Fruit fly (Drosophila melanogaster) whole organism, embryonic: ENCODE measurements around the gene zye.

ENCODE experiments used
- Abd-B ChIP-seq: fragments of 200-800 bp; sonication (Bioruptor generic); optimal IDR thresholded peaks from 2 replicates; lab custom pipeline; 2018; ENCODE audit warnings: missing biosample characterization, mild to moderate bottlenecking, missing genetic modification characterization, moderate library complexity
- CG13894 ChIP-seq: fragments of 200-800 bp; sonication (Bioruptor generic); optimal IDR thresholded peaks from 3 replicates; lab custom pipeline; 2018; ENCODE audit warnings: missing biosample characterization, mild to moderate bottlenecking, missing genetic modification characterization, moderate library complexity
- CG14860 ChIP-seq: fragments of 200-800 bp; sonication (Bioruptor generic); IDR thresholded peaks from 3 replicates; pipeline ENCODE4 v1.3.6; 2022; ENCODE audit warnings: missing biosample characterization, missing genetic modification characterization; ENCODE audit not compliant: partially characterized antibody
- CG17802 ChIP-seq: fragments of 200-800 bp; sonication (Bioruptor generic); optimal IDR thresholded peaks from 2 replicates; lab custom pipeline; 2018; ENCODE audit warnings: missing biosample characterization, mild to moderate bottlenecking, missing genetic modification characterization, moderate library complexity
- CG17912 ChIP-seq: fragments of 200-800 bp; sonication (Bioruptor generic); optimal IDR thresholded peaks from 2 replicates; lab custom pipeline; 2018; ENCODE audit warnings: missing biosample characterization, mild to moderate bottlenecking, missing genetic modification characterization
- CG18476 ChIP-seq: fragments of 200-800 bp; sonication (Bioruptor generic); optimal IDR thresholded peaks from 2 replicates; lab custom pipeline; 2016; ENCODE audit warnings: missing biosample characterization, mild to moderate bottlenecking, missing genetic modification characterization
- CG31365 ChIP-seq: fragments of 200-800 bp; sonication (Bioruptor generic); optimal IDR thresholded peaks from 2 replicates; lab custom pipeline; 2018; ENCODE audit warnings: missing biosample characterization, mild to moderate bottlenecking, missing genetic modification characterization
- CG31388 ChIP-seq: fragments of 200-800 bp; sonication (Bioruptor generic); optimal IDR thresholded peaks from 2 replicates; lab custom pipeline; 2016; ENCODE audit warnings: missing biosample characterization, missing genetic modification characterization
- CG33213 ChIP-seq: fragments of 200-800 bp; sonication (Bioruptor generic); optimal IDR thresholded peaks from 3 replicates; lab custom pipeline; 2016; ENCODE audit warnings: missing biosample characterization, missing genetic modification characterization
- CG42726 ChIP-seq: fragments of 200-800 bp; sonication (Bioruptor generic); IDR thresholded peaks from 2 replicates; pipeline ENCODE4 v1.3.6; 2022; ENCODE audit warnings: missing biosample characterization, missing genetic modification characterization; ENCODE audit not compliant: partially characterized antibody
- CG4328 ChIP-seq: fragments of 200-800 bp; sonication (Bioruptor generic); optimal IDR thresholded peaks from 3 replicates; lab custom pipeline; 2017; ENCODE audit warnings: missing biosample characterization, missing genetic modification reagents, missing genetic modification characterization
- CG6854 ChIP-seq: fragments of 200-800 bp; sonication (Bioruptor generic); optimal IDR thresholded peaks from 3 replicates; lab custom pipeline; 2017; ENCODE audit warnings: missing biosample characterization, mild to moderate bottlenecking, missing genetic modification characterization
- CG7745 ChIP-seq: fragments of 200-800 bp; sonication (Bioruptor generic); optimal IDR thresholded peaks from 2 replicates; lab custom pipeline; 2018; ENCODE audit warnings: missing biosample characterization, mild to moderate bottlenecking, missing genetic modification characterization, moderate library complexity
- CG7786 ChIP-seq: fragments of 200-800 bp; sonication (Bioruptor generic); optimal IDR thresholded peaks from 2 replicates; lab custom pipeline; 2016; ENCODE audit warnings: missing biosample characterization, missing genetic modification characterization
- CG8089 ChIP-seq: fragments of 200-800 bp; sonication (Bioruptor generic); optimal IDR thresholded peaks from 3 replicates; lab custom pipeline; 2016; ENCODE audit warnings: missing biosample characterization, missing genetic modification characterization
- CHES-1-like ChIP-seq: fragments of 200-800 bp; sonication (Bioruptor generic); optimal IDR thresholded peaks from 2 replicates; lab custom pipeline; 2016; ENCODE audit warnings: missing biosample characterization, missing genetic modification characterization
- Camta ChIP-seq: fragments of 200-800 bp; sonication (Bioruptor generic); optimal IDR thresholded peaks from 2 replicates; lab custom pipeline; 2016; ENCODE audit warnings: missing biosample characterization, missing genetic modification characterization
- E2f2 ChIP-seq: fragments of 200-800 bp; sonication (Bioruptor generic); IDR thresholded peaks from 2 replicates; pipeline ENCODE4 v1.3.6; 2022; ENCODE audit warnings: missing biosample characterization, missing genetic modification characterization
- HmgD ChIP-seq: fragments of 200-800 bp; sonication (Bioruptor generic); optimal IDR thresholded peaks from 3 replicates; lab custom pipeline; 2016; ENCODE audit warnings: missing biosample characterization, missing genetic modification characterization
- Hr3 ChIP-seq: fragments of 200-800 bp; sonication (Bioruptor generic); optimal IDR thresholded peaks from 3 replicates; lab custom pipeline; 2016; ENCODE audit warnings: missing biosample characterization, missing genetic modification characterization
- Oaz ChIP-seq: fragments of 200-800 bp; sonication (Bioruptor generic); IDR thresholded peaks from 2 replicates; pipeline ENCODE4 v1.3.6; 2022; ENCODE audit warnings: missing biosample characterization, missing genetic modification characterization
- Optix ChIP-seq: fragments of 200-800 bp; sonication (Bioruptor generic); IDR thresholded peaks from 3 replicates; pipeline ENCODE4 v1.3.6; 2022; ENCODE audit warnings: missing biosample characterization, missing genetic modification characterization
- Usf ChIP-seq: fragments of 200-800 bp; sonication (Bioruptor generic); optimal IDR thresholded peaks from 2 replicates; lab custom pipeline; 2017; ENCODE audit warnings: missing genotype, missing biosample characterization, missing genetic modification characterization
- ac ChIP-seq: fragments of 200-800 bp; sonication (Bioruptor generic); optimal IDR thresholded peaks from 3 replicates; lab custom pipeline; 2017; ENCODE audit warnings: missing biosample characterization, mild to moderate bottlenecking, missing genetic modification characterization
- ara ChIP-seq: fragments of 200-800 bp; sonication (Bioruptor generic); IDR thresholded peaks from 2 replicates; pipeline ENCODE4 v1.3.6; 2022; ENCODE audit warnings: missing biosample characterization, missing genetic modification characterization
- bab2 ChIP-seq: fragments of 200-800 bp; sonication (Bioruptor generic); optimal IDR thresholded peaks from 2 replicates; lab custom pipeline; 2016; ENCODE audit warnings: missing biosample characterization, missing genetic modification characterization
- cato ChIP-seq: fragments of 200-800 bp; sonication (Bioruptor generic); optimal IDR thresholded peaks from 2 replicates; lab custom pipeline; 2016; ENCODE audit warnings: missing biosample characterization, missing genetic modification characterization, borderline replicate concordance
- crol ChIP-seq: fragments of 200-800 bp; sonication (Bioruptor generic); IDR thresholded peaks from 2 replicates; pipeline ENCODE4 v1.3.6; 2022; ENCODE audit warnings: missing biosample characterization, missing genetic modification characterization
- dysf ChIP-seq: fragments of 200-800 bp; sonication (Bioruptor generic); IDR thresholded peaks from 3 replicates; pipeline ENCODE4 v1.3.6; 2022; ENCODE audit warnings: missing biosample characterization, missing genetic modification characterization
- en ChIP-seq: fragments of 200-800 bp; sonication (Bioruptor generic); optimal IDR thresholded peaks from 2 replicates; lab custom pipeline; 2016; ENCODE audit warnings: missing biosample characterization, missing genetic modification characterization
- eyg ChIP-seq: fragments of 200-800 bp; sonication (Bioruptor generic); optimal IDR thresholded peaks from 3 replicates; lab custom pipeline; 2016; ENCODE audit warnings: missing biosample characterization, missing genetic modification characterization
- hb ChIP-seq: fragments of 200-800 bp; sonication (Bioruptor generic); IDR thresholded peaks from 3 replicates; pipeline ENCODE4 v1.3.6; 2022; ENCODE audit warnings: missing biosample characterization, missing genetic modification characterization; ENCODE audit not compliant: partially characterized antibody
- knrl ChIP-seq: fragments of 200-800 bp; sonication (Bioruptor generic); IDR thresholded peaks from 3 replicates; pipeline ENCODE4 v1.3.6; 2022; ENCODE audit warnings: missing biosample characterization, missing genetic modification characterization; ENCODE audit not compliant: partially characterized antibody
- lmd ChIP-seq: fragments of 200-800 bp; sonication (Bioruptor generic); IDR thresholded peaks from 2 replicates; pipeline ENCODE4 v1.3.6; 2022; ENCODE audit warnings: missing biosample characterization, missing genetic modification characterization
- lov ChIP-seq, 2 experiments: fragments of 200-800 bp in 1 of 2; fragments of >200 bp in 1 of 2; sonication (Bioruptor generic) in 1 of 2; IDR thresholded peaks in 1 of 2; optimal IDR thresholded peaks in 1 of 2; 2 replicates in 1 of 2; 3 replicates in 1 of 2; pipeline versions ENCODE4 v1.3.6 to Lab custom; 2017 to 2022; ENCODE audit warnings: missing biosample characterization in 1 of 2, missing genetic modification characterization in 1 of 2
- pb ChIP-seq: fragments of 200-800 bp; sonication (Bioruptor generic); optimal IDR thresholded peaks from 3 replicates; lab custom pipeline; 2016; ENCODE audit warnings: missing biosample characterization, missing genetic modification characterization
- pho ChIP-seq: fragments of 200-800 bp; sonication (Bioruptor generic); optimal IDR thresholded peaks from 2 replicates; lab custom pipeline; 2016; ENCODE audit warnings: missing biosample characterization, missing genetic modification characterization
- pros ChIP-seq: fragments of 200-800 bp; sonication (Bioruptor generic); optimal IDR thresholded peaks from 3 replicates; lab custom pipeline; 2019; ENCODE audit warnings: missing biosample characterization, mild to moderate bottlenecking, missing genetic modification characterization, moderate library complexity
- sc ChIP-seq, 3 experiments: fragments of >200 bp in 2 of 3; fragments of 200-800 bp in 1 of 3; sonication (Bioruptor generic) in 1 of 3; optimal IDR thresholded peaks; 2 replicates in 2 of 3; 3 replicates in 1 of 3; lab custom pipeline; 2017; ENCODE audit warnings: mild to moderate bottlenecking in 1 of 3, missing biosample characterization in 1 of 3, missing genetic modification characterization in 1 of 3, missing genetic modification reagents in 1 of 3
- scrt ChIP-seq: fragments of 200-800 bp; sonication (Bioruptor generic); optimal IDR thresholded peaks from 2 replicates; lab custom pipeline; 2018; ENCODE audit warnings: missing biosample characterization, mild to moderate bottlenecking, missing genetic modification characterization, moderate library complexity
- seq ChIP-seq: fragments of 200-800 bp; sonication (Bioruptor generic); IDR thresholded peaks from 2 replicates; pipeline ENCODE4 v1.3.6; 2022; ENCODE audit warnings: missing biosample characterization, missing genetic modification characterization
- slbo ChIP-seq: fragments of 200-800 bp; sonication (Bioruptor generic); IDR thresholded peaks from 2 replicates; pipeline ENCODE4 v1.3.6; 2022; ENCODE audit warnings: missing biosample characterization, missing genetic modification characterization
- toy ChIP-seq: fragments of 200-800 bp; sonication (Bioruptor generic); IDR thresholded peaks from 2 replicates; pipeline ENCODE4 v1.3.6; 2022; ENCODE audit warnings: missing biosample characterization, missing genetic modification characterization
- trh ChIP-seq: fragments of 200-800 bp; sonication (Bioruptor generic); optimal IDR thresholded peaks from 2 replicates; lab custom pipeline; 2016; ENCODE audit warnings: missing biosample characterization, missing genetic modification characterization
- unpg ChIP-seq: fragments of 200-800 bp; sonication (Bioruptor generic); optimal IDR thresholded peaks from 3 replicates; lab custom pipeline; 2018; ENCODE audit warnings: missing biosample characterization, mild to moderate bottlenecking, missing genetic modification characterization, moderate library complexity
- wdn ChIP-seq: fragments of 200-800 bp; sonication (Bioruptor generic); IDR thresholded peaks from 2 replicates; pipeline ENCODE4 v1.3.6; 2022; ENCODE audit warnings: missing biosample characterization, missing genetic modification characterization
- wor ChIP-seq: fragments of 200-800 bp; sonication (Bioruptor generic); IDR thresholded peaks from 2 replicates; pipeline ENCODE4 v1.3.6; 2022; ENCODE audit warnings: missing biosample characterization, missing genetic modification characterization
- zen ChIP-seq: fragments of 200-800 bp; sonication (Bioruptor generic); optimal IDR thresholded peaks from 3 replicates; lab custom pipeline; 2018; ENCODE audit warnings: missing biosample characterization, mild to moderate bottlenecking, missing genetic modification characterization, moderate library complexity

zye gene

dm6 chr3L:20401026-20401912 lies 12.1 kb upstream of the zye start, which contains the start of gene trbl (continued):
- no peak for TF ChIP-seq lmd
- TF ChIP-seq cato (GFP tag; lab: Kevin White, UChicago) = no peak
- TF ChIP-seq CG33213 = no peak
- TF ChIP-seq Oaz = no peak
- TF ChIP-seq sc (optimal IDR thresholded peaks at IDR 0.05; lab: Kevin White, UChicago) = no peak
- no peak for TF ChIP-seq sc (GFP tag; optimal IDR thresholded peaks at IDR 0.05; lab: Kevin White, UChicago)
- peak; percentile 58 for TF ChIP-seq HmgD (GFP tag; lab: Kevin White, UChicago)
- TF ChIP-seq CG42726 (GFP tag; lab: Robert Waterston, UW) = no peak
- TF ChIP-seq en (GFP tag; lab: Kevin White, UChicago) = no peak
- no peak for TF ChIP-seq CG17912 (GFP tag; lab: Kevin White, UChicago)
- peak; percentile 84 for TF ChIP-seq pros (GFP tag; lab: Kevin White, UChicago)
- TF ChIP-seq toy = no peak
- TF ChIP-seq unpg (GFP tag; lab: Kevin White, UChicago) = peak; percentile 20
- no peak for TF ChIP-seq dysf
- peak; percentile 69; the same call in 1 of the 2 replicates for TF ChIP-seq seq (GFP tag; lab: Robert Waterston, UW)
- no peak for TF ChIP-seq Hr3 (GFP tag; lab: Kevin White, UChicago)
- TF ChIP-seq crol (GFP tag; lab: Robert Waterston, UW) = no peak
- TF ChIP-seq ac (GFP tag; lab: Kevin White, UChicago) = peak; percentile 11
- peak; percentile 72 for TF ChIP-seq CG6854 (GFP tag; lab: Kevin White, UChicago)
- no peak for TF ChIP-seq eyg (GFP tag; lab: Kevin White, UChicago)
- peak; percentile 71 for TF ChIP-seq CG31365 (tag; lab: Kevin White, UChicago)
- TF ChIP-seq CG14860 (GFP tag; lab: Robert Waterston, UW) = peak; percentile 75
- no peak for TF ChIP-seq CHES-1-like
- no peak for TF ChIP-seq CG31388
- no peak for TF ChIP-seq CG17802 (tag; lab: Kevin White, UChicago)
- TF ChIP-seq Camta (GFP tag; lab: Kevin White, UChicago) = no peak
- TF ChIP-seq pb (GFP tag; lab: Kevin White, UChicago) = no peak
- peak; percentile 79 for TF ChIP-seq CG13894
- peak; percentile 6 for TF ChIP-seq scrt (GFP tag; lab: Kevin White, UChicago)
- no peak for TF ChIP-seq wor (GFP tag; lab: Robert Waterston, UW)
- no peak for TF ChIP-seq pho (GFP tag; lab: Kevin White, UChicago)
- TF ChIP-seq CG4328 (GFP tag; lab: Kevin White, UChicago) = no peak
- TF ChIP-seq zen (tag; lab: Kevin White, UChicago) = peak; percentile 73
- TF ChIP-seq CG7786 = no peak
- TF ChIP-seq CG8089 = no peak
- no peak for TF ChIP-seq Usf (GFP tag; lab: Kevin White, UChicago)
- TF ChIP-seq Optix = no peak
- TF ChIP-seq lov (optimal IDR thresholded peaks at IDR 0.05; lab: Kevin White, UChicago) = no peak
- 0 out of 3 replicates have a peak, but pooled peaks have one; percentile 66 for TF ChIP-seq lov (GFP tag; IDR thresholded peaks at IDR 0.05; lab: Robert Waterston, UW)
- no peak; the same call in 2 of the 3 replicates for TF ChIP-seq knrl (GFP tag; lab: Robert Waterston, UW)
- peak; percentile 62 for TF ChIP-seq CG7745 (tag; lab: Kevin White, UChicago)
- no peak for TF ChIP-seq bab2 (GFP tag; lab: Kevin White, UChicago)
- no peak for TF ChIP-seq hb (GFP tag; lab: Robert Waterston, UW)
- TF ChIP-seq CG18476 = no peak
- TF ChIP-seq slbo (GFP tag; lab: Robert Waterston, UW) = no peak
- TF ChIP-seq Abd-B = no peak
- TF ChIP-seq ara (GFP tag; lab: Robert Waterston, UW) = peak; percentile 49
- TF ChIP-seq wdn (GFP tag; lab: Robert Waterston, UW) = no peak
- no peak for TF ChIP-seq trh (GFP tag; lab: Kevin White, UChicago)
- peak; percentile 60 for TF ChIP-seq E2f2 (GFP tag; lab: Robert Waterston, UW)
